Worm (Caenorhabditis elegans): ENCODE results near the gene maph-1.3.

DNA sequence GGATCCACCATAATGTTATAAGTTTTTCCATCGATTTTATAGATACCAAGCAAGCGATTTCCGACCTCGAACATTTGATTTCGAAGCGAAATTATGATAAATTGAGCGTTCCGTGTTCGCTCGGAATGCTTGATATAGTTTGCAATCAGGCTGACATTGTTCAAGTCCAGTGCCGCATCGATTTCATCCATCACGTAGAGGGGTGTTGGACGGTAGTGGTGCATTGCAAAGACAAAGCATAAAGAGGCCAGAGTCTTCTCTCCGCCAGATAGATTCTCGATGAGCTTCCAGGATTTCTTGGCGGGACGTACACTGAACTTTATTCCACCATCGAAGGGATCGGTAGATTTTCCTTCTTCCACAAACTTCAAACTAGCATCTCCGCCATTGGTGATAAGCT, 30.3 kb upstream of the maph-1.3 start:
- TF ChIP-seq hnd-1 (tag; optimal IDR thresholded peaks at IDR 0.05): no peak
- no peak for TF ChIP-seq flt-1 (GFP tag; IDR thresholded peaks at IDR 0.05)
- TF ChIP-seq ama-1 (optimal IDR thresholded peaks at IDR 0.05): no peak
- no peak for TF ChIP-seq tbx-11 (GFP tag; IDR thresholded peaks at IDR 0.05)
- no peak for TF ChIP-seq tra-4 (tag; optimal IDR thresholded peaks at IDR 0.05)
- TF ChIP-seq hmbx-1 (tag; optimal IDR thresholded peaks at IDR 0.05): no peak
- TF ChIP-seq ceh-13 (GFP tag; optimal IDR thresholded peaks at IDR 0.05): no peak
